Worm (Caenorhabditis elegans) whole organism, L2 larva: Measurements from ENCODE around the gene twk-12.
A peak's percentile ranks its signal among the peaks of the same experiment; 100 is the strongest.

Experiments used
- blmp-1 ChIP-seq: sonication (generic microtip); optimal IDR thresholded peaks from 2 replicates; lab custom pipeline; 2017; ENCODE audit warnings: missing genetic modification characterization, mild to moderate bottlenecking, missing compliant biosample characterization, antibody characterized with exemption, moderate library complexity; ENCODE audit not compliant: insufficient read depth
- mab-5 ChIP-seq: fragments of 150-350 bp; optimal IDR thresholded peaks from 2 replicates; lab custom pipeline; 2014; ENCODE audit warnings: missing biosample characterization, missing genetic modification characterization
- sma-9 ChIP-seq, 2 experiments: fragments of 150-350 bp in 1 of 2; sonication (generic microtip) in 1 of 2; optimal IDR thresholded peaks; 2 replicates each; lab custom pipeline; 2014 to 2016; ENCODE audit warnings: missing genetic modification characterization in 2 of 2, mild to moderate bottlenecking in 1 of 2, missing biosample characterization in 1 of 2, missing compliant biosample characterization in 1 of 2, missing genetic modification reagents in 1 of 2, moderate library complexity in 1 of 2

twk-12 gene

ce11 chrV:10720303-10720847 is 53.0 kb downstream of the twk-12 start:
- TF ChIP-seq sma-9 (GFP tag; optimal IDR thresholded peaks at IDR 0.05; lab: Kevin White, UChicago), result peak; percentile 74
- TF ChIP-seq sma-9 (tag; optimal IDR thresholded peaks at IDR 0.05; lab: Kevin White, UChicago), result no peak
- no peak for TF ChIP-seq blmp-1
- TF ChIP-seq mab-5, result peak; percentile 55
